Worm (Caenorhabditis elegans) whole organism, L2 larva: ENCODE data around the gene F35A5.8.

Source experiments
- C34F6.9 ChIP-seq: fragments of 150-350 bp; optimal IDR thresholded peaks from 2 replicates; lab custom pipeline; 2014; ENCODE audit warnings: missing biosample characterization, missing genetic modification characterization
- F13H6.1 ChIP-seq: sonication (generic microtip); optimal IDR thresholded peaks from 2 replicates; lab custom pipeline; 2016; ENCODE audit warnings: missing genetic modification characterization, missing compliant biosample characterization
- Y55F3AM.14 ChIP-seq: fragments of 200-800 bp; sonication (Bioruptor generic); optimal IDR thresholded peaks from 2 replicates; lab custom pipeline; 2018; ENCODE audit warnings: mild to moderate bottlenecking, missing genetic modification characterization, missing compliant biosample characterization
- aly-2 ChIP-seq: fragments of 150-350 bp; optimal IDR thresholded peaks from 2 replicates; lab custom pipeline; 2014; ENCODE audit warnings: missing biosample characterization, missing genetic modification characterization
- blmp-1 ChIP-seq: sonication (generic microtip); optimal IDR thresholded peaks from 2 replicates; lab custom pipeline; 2017; ENCODE audit warnings: missing genetic modification characterization, mild to moderate bottlenecking, missing compliant biosample characterization, antibody characterized with exemption, moderate library complexity; ENCODE audit not compliant: insufficient read depth
- ceh-16 ChIP-seq: fragments of 150-350 bp; optimal IDR thresholded peaks from 2 replicates; lab custom pipeline; 2014; ENCODE audit warnings: missing biosample characterization, missing genetic modification characterization
- ceh-82 ChIP-seq: fragments of 150-350 bp; optimal IDR thresholded peaks from 2 replicates; lab custom pipeline; 2014; ENCODE audit warnings: missing biosample characterization, missing genetic modification characterization
- crh-2 ChIP-seq: sonication (generic microtip); optimal IDR thresholded peaks from 2 replicates; lab custom pipeline; 2017; ENCODE audit warnings: missing biosample characterization, missing genetic modification characterization
- dmd-4 ChIP-seq: sonication (generic microtip); optimal IDR thresholded peaks from 2 replicates; lab custom pipeline; 2017; ENCODE audit warnings: missing biosample characterization, missing genetic modification characterization
- fos-1 ChIP-seq: fragments of 150-350 bp; optimal IDR thresholded peaks from 2 replicates; lab custom pipeline; 2014; ENCODE audit warnings: missing biosample characterization, missing genetic modification characterization
- gmeb-1 ChIP-seq: fragments of 150-350 bp; optimal IDR thresholded peaks from 2 replicates; lab custom pipeline; 2014; ENCODE audit warnings: missing biosample characterization, missing genetic modification characterization
- lin-11 ChIP-seq: fragments of 150-350 bp; sonication (generic microtip); optimal IDR thresholded peaks from 2 replicates; lab custom pipeline; 2014; ENCODE audit warnings: missing biosample characterization, missing genetic modification characterization, inconsistent platforms, mixed read lengths
- lin-39 ChIP-seq: fragments of 150-350 bp; optimal IDR thresholded peaks from 2 replicates; lab custom pipeline; 2014; ENCODE audit warnings: missing biosample characterization, missing genetic modification reagents, missing genetic modification characterization
- lsy-2 ChIP-seq, 2 experiments: fragments of 150-350 bp in 1 of 2; sonication (generic microtip) in 1 of 2; optimal IDR thresholded peaks; 2 replicates each; lab custom pipeline; 2014 to 2017; ENCODE audit warnings: missing biosample characterization in 2 of 2, missing genetic modification characterization in 2 of 2
- mab-5 ChIP-seq: fragments of 150-350 bp; optimal IDR thresholded peaks from 2 replicates; lab custom pipeline; 2014; ENCODE audit warnings: missing biosample characterization, missing genetic modification characterization
- mdl-1 ChIP-seq, 2 experiments: fragments of 150-350 bp in 1 of 2; sonication (generic microtip) in 1 of 2; optimal IDR thresholded peaks; 2 replicates each; lab custom pipeline; 2017; ENCODE audit warnings: missing biosample characterization in 2 of 2, missing genetic modification characterization in 2 of 2
- nhr-12 ChIP-seq: fragments of 150-350 bp; optimal IDR thresholded peaks from 2 replicates; lab custom pipeline; 2014; ENCODE audit warnings: missing biosample characterization, missing genetic modification characterization
- nhr-129 ChIP-seq: fragments of 150-350 bp; optimal IDR thresholded peaks from 2 replicates; lab custom pipeline; 2014; ENCODE audit warnings: missing biosample characterization, missing genetic modification characterization
- nhr-23 ChIP-seq: fragments of 150-350 bp; optimal IDR thresholded peaks from 2 replicates; lab custom pipeline; 2014; ENCODE audit warnings: missing biosample characterization, missing genetic modification reagents, missing genetic modification characterization
- nhr-237 ChIP-seq: fragments of 150-350 bp; optimal IDR thresholded peaks from 2 replicates; lab custom pipeline; 2014; ENCODE audit warnings: missing biosample characterization, missing genetic modification characterization
- nhr-25 ChIP-seq: fragments of 150-350 bp; sonication (generic microtip); optimal IDR thresholded peaks from 3 replicates; lab custom pipeline; 2014; ENCODE audit warnings: missing biosample characterization, missing genetic modification characterization
- nhr-6 ChIP-seq: fragments of 150-350 bp; optimal IDR thresholded peaks from 2 replicates; lab custom pipeline; 2014; ENCODE audit warnings: missing biosample characterization, missing genetic modification characterization
- nhr-77 ChIP-seq: fragments of 150-350 bp; optimal IDR thresholded peaks from 2 replicates; lab custom pipeline; 2014; ENCODE audit warnings: missing biosample characterization, missing genetic modification characterization
- peb-1 ChIP-seq: fragments of 150-350 bp; optimal IDR thresholded peaks from 2 replicates; lab custom pipeline; 2014; ENCODE audit warnings: missing biosample characterization, missing genetic modification characterization
- sem-4 ChIP-seq: fragments of 150-350 bp; optimal IDR thresholded peaks from 2 replicates; lab custom pipeline; 2014; ENCODE audit warnings: missing biosample characterization, missing genetic modification reagents, missing genetic modification characterization
- sma-9 ChIP-seq, 2 experiments: fragments of 150-350 bp in 1 of 2; sonication (generic microtip) in 1 of 2; optimal IDR thresholded peaks; 2 replicates each; lab custom pipeline; 2014 to 2016; ENCODE audit warnings: missing genetic modification characterization in 2 of 2, mild to moderate bottlenecking in 1 of 2, missing biosample characterization in 1 of 2, missing compliant biosample characterization in 1 of 2, missing genetic modification reagents in 1 of 2, moderate library complexity in 1 of 2
- snpc-4 ChIP-seq: fragments of 150-350 bp; optimal IDR thresholded peaks from 2 replicates; lab custom pipeline; 2014; ENCODE audit warnings: missing biosample characterization, missing genetic modification characterization
- unc-55 ChIP-seq: fragments of 150-350 bp; sonication (generic microtip); optimal IDR thresholded peaks from 3 replicates; lab custom pipeline; 2014; ENCODE audit warnings: missing biosample characterization, missing genetic modification reagents, missing genetic modification characterization
- ztf-1 ChIP-seq: fragments of 200-800 bp; sonication (Bioruptor generic); conservative IDR thresholded peaks from 2 replicates; pipeline ENCODE4 v1.3.6; 2022; ENCODE audit warnings: missing genetic modification characterization, missing compliant biosample characterization

Gene F35A5.8

ce11 chrX:3820666-3821065 is 17.4 kb upstream of the F35A5.8 start (continued):
- TF ChIP-seq nhr-12 (tag; lab: Kevin White, UChicago): no peak

DNA sequence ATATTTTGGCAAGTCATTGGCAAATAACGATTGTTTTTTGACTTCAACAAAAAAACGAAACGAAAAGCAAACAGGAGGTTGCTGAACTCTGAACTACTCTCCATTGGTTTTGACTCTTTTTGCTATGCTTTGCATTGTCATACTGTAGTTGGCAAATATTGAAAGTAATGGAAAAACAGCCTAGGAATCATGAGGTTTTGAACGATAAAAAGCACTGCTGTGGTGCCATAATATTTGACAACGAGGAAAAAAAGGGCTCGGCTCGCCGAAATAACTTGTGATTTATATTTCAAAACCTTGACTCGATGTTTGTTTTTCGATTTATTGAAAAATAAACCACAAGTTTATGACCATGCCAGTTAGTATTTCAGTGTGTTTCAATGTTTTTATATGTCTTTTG is 16.4 kb upstream of the F35A5.8 start:
- TF ChIP-seq nhr-6 (tag; lab: Kevin White, UChicago) (no peak), nhr-129 (tag; lab: Kevin White, UChicago) (peak; percentile 27), nhr-23 (tag; lab: Kevin White, UChicago) (no peak), nhr-237 (tag; lab: Kevin White, UChicago) (no peak), nhr-25 (tag; lab: Kevin White, UChicago) (no peak), nhr-77 (tag; lab: Kevin White, UChicago) (no peak), aly-2 (tag; lab: Kevin White, UChicago) (no peak), lin-39 (no peak), gmeb-1 (no peak), Y55F3AM.14 (GFP tag; lab: Kevin White, UChicago) (no peak), F13H6.1 (tag; lab: Kevin White, UChicago) (peak; percentile 48)
- TF ChIP-seq, all 48 proteins: peak for 2

- TF ChIP-seq gmeb-1: peak; percentile 34
- TF ChIP-seq ceh-82 (tag; lab: Kevin White, UChicago): no peak
- no peak for TF ChIP-seq lsy-2 (tag; optimal IDR thresholded peaks at IDR 0.05; lab: Kevin White, UChicago)
- no peak for TF ChIP-seq C34F6.9 (tag; lab: Kevin White, UChicago)
- TF ChIP-seq fos-1: peak; percentile 61
- TF ChIP-seq sma-9 (GFP tag; optimal IDR thresholded peaks at IDR 0.05; lab: Kevin White, UChicago): peak; percentile 81
- no peak for TF ChIP-seq sma-9 (tag; optimal IDR thresholded peaks at IDR 0.05; lab: Kevin White, UChicago)
- peak; percentile 91 for TF ChIP-seq blmp-1 (tag; lab: Kevin White, UChicago)
- TF ChIP-seq crh-2 (tag; lab: Kevin White, UChicago): peak; percentile 53
- TF ChIP-seq peb-1: no peak
These were observed 15.7 kb upstream of the F35A5.8 start for ce11 chrX:3818856-3819524.

ce11 chrX:3814827-3815226 is 11.6 kb upstream of the F35A5.8 start:
- peak; percentile 13 for TF ChIP-seq fos-1
- TF ChIP-seq peb-1: no peak

ce11 chrX:3807166-3807565 is 3.9 kb upstream of the F35A5.8 start, which contains the start of gene F35A5.1:
Gene F35A5.1 (plus strand): TSS chrX:3807466.
- TF ChIP-seq dmd-4 (tag; lab: Kevin White, UChicago): no peak
- TF ChIP-seq F13H6.1 (tag; lab: Kevin White, UChicago): no peak
- TF ChIP-seq ceh-16 (tag; lab: Kevin White, UChicago): no peak
- TF ChIP-seq ztf-1 (GFP tag; lab: Robert Waterston, UW): no peak
- TF ChIP-seq mdl-1 (tag; optimal IDR thresholded peaks at IDR 0.05; lab: Kevin White, UChicago): no peak
- TF ChIP-seq aly-2 (tag; lab: Kevin White, UChicago): no peak
- TF ChIP-seq sem-4 (tag; lab: Kevin White, UChicago): no peak
- no peak for TF ChIP-seq mab-5 (tag; lab: Kevin White, UChicago)

ce11 chrX:3804837-3805236 is 1.6 kb upstream of the F35A5.8 start, which contains the start of gene F35A5.2:
Gene F35A5.2 (plus strand): TSS chrX:3805137.
- no peak for TF ChIP-seq sma-9 (GFP tag; optimal IDR thresholded peaks at IDR 0.05; lab: Kevin White, UChicago)
- TF ChIP-seq sma-9 (tag; optimal IDR thresholded peaks at IDR 0.05; lab: Kevin White, UChicago): no peak
- no peak for TF ChIP-seq blmp-1 (tag; lab: Kevin White, UChicago)
- TF ChIP-seq snpc-4 (tag; lab: Kevin White, UChicago): no peak
- TF ChIP-seq ztf-1 (GFP tag; lab: Robert Waterston, UW): no peak
- TF ChIP-seq lin-11 (tag; lab: Kevin White, UChicago): no peak
- no peak for TF ChIP-seq nhr-25 (tag; lab: Kevin White, UChicago)
- TF ChIP-seq unc-55 (GFP tag; lab: Kevin White, UChicago): no peak
- no peak for TF ChIP-seq gmeb-1
- no peak for TF ChIP-seq nhr-12 (tag; lab: Kevin White, UChicago)
